Fruit fly (Drosophila melanogaster): ENCODE measurements around the gene CG9593.

Gene CG9593

DNA sequence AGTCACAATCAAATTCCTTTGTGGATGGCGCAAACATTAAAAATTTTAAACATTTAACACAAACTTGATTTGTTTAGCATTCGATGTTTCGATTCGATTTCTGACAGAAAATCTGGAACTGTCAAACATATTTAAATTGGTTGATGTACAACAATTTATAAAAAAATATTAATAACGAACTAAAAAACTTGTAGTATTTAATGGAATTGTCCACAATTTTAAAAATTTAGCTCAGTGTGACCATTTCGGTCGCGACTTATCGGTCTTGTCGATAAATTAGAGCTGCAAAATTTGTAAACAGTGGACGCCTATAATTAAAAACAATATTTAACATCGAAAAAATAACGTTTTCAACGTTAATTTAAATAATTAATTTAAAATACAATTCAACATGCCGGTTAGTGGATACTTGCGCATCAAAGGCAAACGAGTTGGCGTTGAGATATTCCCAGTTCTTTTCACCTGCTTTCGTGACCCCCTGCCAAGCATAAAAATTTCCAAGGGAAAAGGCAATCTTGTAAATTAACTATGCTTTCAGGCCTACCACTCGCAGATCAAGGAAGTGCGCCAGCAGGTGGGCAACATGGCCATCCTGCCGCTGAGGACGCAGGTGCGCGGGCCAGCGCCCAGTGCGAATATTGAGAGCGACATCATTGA, 32.4 kb downstream of the CG9593 start, which contains the start of the genes CG43317 and Arpc3A:
Gene CG43317 (minus strand): TSS at position 51 of the 657 bp plus-strand sequence.
Gene Arpc3A (plus strand): TSS at position 274 of the 657 bp plus-strand sequence.
- no peak for TF ChIP-seq h (optimal IDR thresholded peaks at IDR 0.05)
- no peak for TF ChIP-seq ttk (optimal IDR thresholded peaks at IDR 0.05)
- no peak for TF ChIP-seq Myc (optimal IDR thresholded peaks at IDR 0.05)
- TF ChIP-seq Sin3A (optimal IDR thresholded peaks at IDR 0.05) = no peak
- TF ChIP-seq psq (optimal IDR thresholded peaks at IDR 0.05) = no peak

DNA sequence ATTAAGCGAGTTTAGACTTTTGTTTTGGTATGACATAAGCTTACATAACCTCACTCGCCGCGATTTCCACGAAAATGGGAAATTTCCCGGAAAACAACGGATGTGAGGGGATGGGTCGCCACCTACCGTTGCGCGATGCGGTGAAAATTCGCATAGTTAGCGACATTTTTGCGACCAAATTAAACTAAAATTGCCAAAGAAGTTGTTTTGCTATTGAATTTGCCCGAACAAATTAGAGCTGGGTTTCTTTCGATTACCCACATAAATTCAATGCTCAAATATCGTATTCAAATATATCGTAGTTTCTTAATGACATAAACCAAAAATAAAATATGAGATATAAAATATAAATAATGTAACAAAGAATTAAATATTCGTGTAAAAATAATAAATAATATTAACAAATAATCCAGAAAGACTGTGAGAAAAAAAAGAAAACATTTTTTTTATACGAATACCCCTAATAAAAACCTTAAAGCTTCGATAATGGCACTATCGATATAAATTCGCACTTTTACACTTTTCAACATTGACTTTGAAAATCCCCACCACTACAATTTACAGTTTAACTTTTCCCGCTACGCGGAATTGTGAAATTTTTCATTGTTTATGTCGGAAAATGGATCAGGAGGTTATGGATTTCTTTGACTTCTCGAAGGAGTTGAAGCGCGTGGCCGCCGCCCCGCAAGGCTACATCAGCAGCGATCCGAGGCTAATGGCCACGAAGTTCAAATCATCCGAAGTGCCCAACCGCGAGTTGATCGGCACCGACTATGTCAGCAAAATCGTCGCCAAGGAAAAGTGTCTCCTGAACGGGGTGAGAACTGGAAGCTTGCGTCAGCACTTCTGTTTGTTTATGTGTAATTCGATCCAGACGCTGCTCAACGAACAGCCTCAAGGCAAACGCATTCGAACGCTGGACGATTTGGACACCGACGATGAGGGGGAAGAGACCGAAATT, 35.1 kb downstream of the CG9593 start, which contains the start of the genes ND-23 and spn-E:
Gene ND-23 (minus strand): TSS at position 254 of the 961 bp plus-strand sequence.
Gene spn-E (plus strand): TSS at position 556 of the 961 bp plus-strand sequence.
- TF ChIP-seq h (optimal IDR thresholded peaks at IDR 0.05) = no peak
- TF ChIP-seq Myc (optimal IDR thresholded peaks at IDR 0.05) = no peak
- no peak for TF ChIP-seq insv (optimal IDR thresholded peaks at IDR 0.05)
- TF ChIP-seq Sin3A (optimal IDR thresholded peaks at IDR 0.05) = no peak
- TF ChIP-seq ttk (optimal IDR thresholded peaks at IDR 0.05) = no peak
- TF ChIP-seq psq (optimal IDR thresholded peaks at IDR 0.05) = no peak

- TF ChIP-seq ttk (optimal IDR thresholded peaks at IDR 0.05) = no peak
- TF ChIP-seq Myc (optimal IDR thresholded peaks at IDR 0.05) = no peak
- no peak for TF ChIP-seq h (optimal IDR thresholded peaks at IDR 0.05)
- no peak for TF ChIP-seq psq (optimal IDR thresholded peaks at IDR 0.05)
- TF ChIP-seq insv (optimal IDR thresholded peaks at IDR 0.05) = no peak
- TF ChIP-seq Sin3A (optimal IDR thresholded peaks at IDR 0.05) = no peak
Observed at dm6 chr3R:15839294-15839693, 37.2 kb downstream of the CG9593 start, which contains the start of gene Pbp45. TSS of gene Pbp45 (minus strand) at chr3R:15839515.

- TF ChIP-seq Myc (optimal IDR thresholded peaks at IDR 0.05) (no peak), h (optimal IDR thresholded peaks at IDR 0.05) (no peak), insv (optimal IDR thresholded peaks at IDR 0.05) (no peak), psq (optimal IDR thresholded peaks at IDR 0.05) (no peak), Sin3A (optimal IDR thresholded peaks at IDR 0.05) (no peak), ttk (optimal IDR thresholded peaks at IDR 0.05) (no peak)
Observed at dm6 chr3R:15846234-15846633, 44.2 kb downstream of the CG9593 start, which contains the start of gene CG4546. TSS of gene CG4546 (plus strand) at chr3R:15846534.

DNA sequence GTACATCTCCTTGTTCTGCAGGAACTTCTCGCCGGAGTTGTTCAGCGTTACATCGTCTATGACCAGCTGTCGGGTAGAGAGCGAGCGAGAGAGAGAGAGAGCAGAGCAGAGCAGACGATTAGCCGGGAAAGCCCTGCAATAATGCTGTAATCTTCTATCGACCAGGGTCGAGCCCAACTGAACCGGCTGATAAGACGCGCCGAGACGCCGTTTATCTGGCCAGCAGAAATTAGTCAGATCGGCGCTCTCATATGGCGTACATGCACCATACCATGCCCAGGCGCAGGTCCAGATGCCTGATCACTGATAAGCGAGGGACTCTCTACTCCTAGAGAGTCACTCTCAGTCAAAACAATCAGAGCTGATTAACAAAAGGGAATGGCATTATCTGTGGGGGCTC, 49.8 kb downstream of the CG9593 start:
- TF ChIP-seq psq (optimal IDR thresholded peaks at IDR 0.05) = no peak
- no peak for TF ChIP-seq Myc (optimal IDR thresholded peaks at IDR 0.05)
- no peak for TF ChIP-seq h (optimal IDR thresholded peaks at IDR 0.05)
- TF ChIP-seq Sin3A (optimal IDR thresholded peaks at IDR 0.05) = no peak
- TF ChIP-seq ttk (optimal IDR thresholded peaks at IDR 0.05) = no peak
- TF ChIP-seq insv (optimal IDR thresholded peaks at IDR 0.05) = no peak

Measured in Kc167 (cell line).